Worm (Caenorhabditis elegans) whole organism, L4 larva: ENCODE measurements around the gene tdc-1.
A peak's percentile ranks its signal among the peaks of the same experiment; 100 is the strongest.
"Not testable (repeated sequence)": the region's sequence is repeated elsewhere in the genome, so short reads cannot be mapped to it uniquely, and the experiment has no call there.

Source experiments
- F26F4.8 ChIP-seq: fragments of 200-800 bp; sonication (Bioruptor generic); conservative IDR thresholded peaks from 2 replicates; pipeline ENCODE4 v1.3.6; 2022; ENCODE audit warnings: missing genetic modification characterization, missing compliant biosample characterization
- R02D3.7 ChIP-seq: fragments of 150-350 bp; sonication (generic microtip); optimal IDR thresholded peaks from 3 replicates; lab custom pipeline; 2014; ENCODE audit warnings: missing biosample characterization, missing genetic modification characterization
- Y105C5A.15 ChIP-seq: fragments of 200-800 bp; sonication (Bioruptor generic); IDR thresholded peaks from 2 replicates; pipeline ENCODE4 v1.3.6; 2022; ENCODE audit warnings: missing genetic modification characterization, missing compliant biosample characterization
- Y48G9A.11 ChIP-seq: fragments of 200-800 bp; sonication (Bioruptor generic); IDR thresholded peaks from 2 replicates; pipeline ENCODE4 v1.3.6; 2022; ENCODE audit warnings: missing genetic modification reagents, missing genetic modification characterization, missing compliant biosample characterization
- Y75B8A.6 ChIP-seq: fragments of 200-800 bp; sonication (Bioruptor generic); IDR thresholded peaks from 2 replicates; pipeline ENCODE4 v1.3.6; 2022; ENCODE audit warnings: missing genetic modification reagents, missing genetic modification characterization, missing compliant biosample characterization
- aha-1 ChIP-seq: fragments of 150-350 bp; peaks from one replicate; lab custom pipeline; 2014; ENCODE audit warnings: missing biosample characterization, missing genetic modification characterization
- aly-2 ChIP-seq: sonication (generic microtip); optimal IDR thresholded peaks from 2 replicates; lab custom pipeline; 2018; ENCODE audit warnings: missing biosample characterization, missing genetic modification characterization
- ama-1 ChIP-seq: fragments of 150-350 bp; optimal IDR thresholded peaks from 2 replicates; lab custom pipeline; 2014; ENCODE audit warnings: inconsistent platforms, mixed read lengths
- ceh-32 ChIP-seq: sonication (generic microtip); optimal IDR thresholded peaks from 2 replicates; lab custom pipeline; 2016; ENCODE audit warnings: mild to moderate bottlenecking, missing genetic modification characterization, missing compliant biosample characterization; ENCODE audit not compliant: poor library complexity
- ctbp-1 ChIP-seq: fragments of 200-800 bp; sonication (Bioruptor generic); IDR thresholded peaks from 2 replicates; pipeline ENCODE4 v1.3.6; 2022; ENCODE audit warnings: missing genetic modification reagents, missing genetic modification characterization, missing compliant biosample characterization
- daf-16 ChIP-seq, 3 experiments: sonication (generic microtip); optimal IDR thresholded peaks; 2 replicates each; lab custom pipeline; 2016 to 2017; ENCODE audit warnings: missing genetic modification characterization in 3 of 3, missing genetic modification reagents in 3 of 3, mild to moderate bottlenecking in 2 of 3, missing compliant biosample characterization in 2 of 3, missing biosample characterization in 1 of 3, moderate library complexity in 1 of 3
- dmd-6 ChIP-seq: fragments of 200-800 bp; sonication (Bioruptor generic); IDR thresholded peaks from 2 replicates; pipeline ENCODE4 v1.3.6; 2022; ENCODE audit warnings: missing genetic modification reagents, missing genetic modification characterization, missing compliant biosample characterization
- dmd-9 ChIP-seq: fragments of 200-800 bp; sonication (Bioruptor generic); IDR thresholded peaks from 2 replicates; pipeline ENCODE4 v1.3.6; 2022; ENCODE audit warnings: missing genetic modification reagents, missing genetic modification characterization, missing compliant biosample characterization
- fkh-10 ChIP-seq: fragments of 150-350 bp; optimal IDR thresholded peaks from 2 replicates; lab custom pipeline; 2014; ENCODE audit warnings: missing biosample characterization, missing genetic modification reagents, missing genetic modification characterization
- lim-7 ChIP-seq: fragments of 200-800 bp; sonication (Bioruptor generic); IDR thresholded peaks from 2 replicates; pipeline ENCODE4 v1.3.6; 2022; ENCODE audit warnings: missing genetic modification characterization, missing compliant biosample characterization
- lin-39 ChIP-seq: fragments of 150-350 bp; optimal IDR thresholded peaks from 2 replicates; lab custom pipeline; 2014; ENCODE audit warnings: missing biosample characterization, missing genetic modification reagents, missing genetic modification characterization
- lsy-2 ChIP-seq, 2 experiments: fragments of 150-350 bp in 1 of 2; sonication (generic microtip) in 1 of 2; optimal IDR thresholded peaks; 2 replicates each; lab custom pipeline; 2014 to 2017; ENCODE audit warnings: missing biosample characterization in 2 of 2, missing genetic modification characterization in 2 of 2
- madf-9 ChIP-seq: fragments of 200-800 bp; sonication (Bioruptor generic); conservative IDR thresholded peaks from 2 replicates; pipeline ENCODE4 v1.3.6; 2022; ENCODE audit warnings: missing genetic modification reagents, missing genetic modification characterization, missing compliant biosample characterization
- mep-1 ChIP-seq: fragments of 150-350 bp; sonication (generic microtip); optimal IDR thresholded peaks from 3 replicates; lab custom pipeline; 2014; ENCODE audit warnings: missing biosample characterization, missing genetic modification characterization
- nhr-11 ChIP-seq: fragments of 150-350 bp; optimal IDR thresholded peaks from 2 replicates; lab custom pipeline; 2014; ENCODE audit warnings: missing biosample characterization, missing genetic modification characterization
- nhr-237 ChIP-seq: sonication (generic microtip); optimal IDR thresholded peaks from 2 replicates; lab custom pipeline; 2017; ENCODE audit warnings: missing biosample characterization, missing genetic modification characterization
- nhr-25 ChIP-seq: sonication (generic microtip); optimal IDR thresholded peaks from 2 replicates; lab custom pipeline; 2017; ENCODE audit warnings: missing genetic modification characterization, mild to moderate bottlenecking, missing compliant biosample characterization, antibody characterized with exemption, moderate library complexity, borderline replicate concordance; ENCODE audit not compliant: insufficient read depth
- nhr-42 ChIP-seq: fragments of 200-800 bp; sonication (Bioruptor generic); IDR thresholded peaks from 2 replicates; pipeline ENCODE4 v1.3.6; 2022; ENCODE audit warnings: missing genetic modification characterization, missing compliant biosample characterization
- nhr-48 ChIP-seq: sonication (generic microtip); optimal IDR thresholded peaks from 2 replicates; lab custom pipeline; 2016; ENCODE audit warnings: mild to moderate bottlenecking, missing genetic modification characterization, missing compliant biosample characterization
- nhr-6 ChIP-seq: fragments of 150-350 bp; optimal IDR thresholded peaks from 2 replicates; lab custom pipeline; 2014; ENCODE audit warnings: missing biosample characterization, missing genetic modification characterization
- nhr-77 ChIP-seq: fragments of 150-350 bp; optimal IDR thresholded peaks from 2 replicates; lab custom pipeline; 2014; ENCODE audit warnings: missing biosample characterization, missing genetic modification characterization
- pqm-1 ChIP-seq: sonication (generic microtip); optimal IDR thresholded peaks from 2 replicates; lab custom pipeline; 2017; ENCODE audit warnings: missing biosample characterization, missing genetic modification characterization
- tag-97 ChIP-seq: fragments of 200-800 bp; sonication (Bioruptor generic); IDR thresholded peaks from 2 replicates; pipeline ENCODE4 v1.3.6; 2022; ENCODE audit warnings: missing genetic modification characterization, missing compliant biosample characterization
- unc-62 ChIP-seq, 3 experiments: fragments of 150-350 bp in 1 of 3; sonication (generic microtip); optimal IDR thresholded peaks in 2 of 3; peaks in 1 of 3; 1 replicate in 1 of 3; 2 replicates in 2 of 3; lab custom pipeline; 2014 to 2017; ENCODE audit warnings: missing biosample characterization in 3 of 3, missing genetic modification characterization in 3 of 3, missing genetic modification reagents in 3 of 3, missing genotype in 1 of 3
- zip-11 ChIP-seq: fragments of 200-800 bp; sonication (Bioruptor generic); IDR thresholded peaks from 2 replicates; pipeline ENCODE4 v1.3.6; 2022; ENCODE audit warnings: missing genetic modification characterization, missing compliant biosample characterization

Gene tdc-1

DNA sequence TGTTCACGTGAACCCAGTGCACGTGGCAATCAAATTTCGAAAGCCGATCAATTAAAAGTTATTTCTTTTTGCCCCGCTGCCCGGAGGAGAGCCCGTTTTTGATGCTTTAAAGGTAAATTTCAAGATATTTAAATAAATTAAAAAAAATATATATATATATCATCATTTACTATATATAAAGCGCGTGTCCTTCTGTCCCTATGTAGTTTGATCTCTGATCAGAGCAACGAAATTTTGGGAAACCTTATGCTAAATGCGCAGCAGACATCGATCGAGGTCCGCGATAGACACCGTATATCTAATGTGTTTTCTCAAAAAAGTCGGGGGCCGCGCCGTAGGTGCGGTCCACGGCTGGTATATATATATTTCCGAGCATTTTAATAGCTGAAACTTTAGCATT lies 15.4 kb downstream of the tdc-1 start:
- TF ChIP-seq lsy-2 (tag; optimal IDR thresholded peaks at IDR 0.05; lab: Kevin White, UChicago), result peak in 1 of 2 experiments; percentile 16
- peak in 1 of 2 experiments; percentile 18 for TF ChIP-seq daf-16 (GFP tag; optimal IDR thresholded peaks at IDR 0.05; lab: Kevin White, UChicago)
- not testable (repeated sequence) for TF ChIP-seq daf-16 (tag; optimal IDR thresholded peaks at IDR 0.05; lab: Kevin White, UChicago)

DNA sequence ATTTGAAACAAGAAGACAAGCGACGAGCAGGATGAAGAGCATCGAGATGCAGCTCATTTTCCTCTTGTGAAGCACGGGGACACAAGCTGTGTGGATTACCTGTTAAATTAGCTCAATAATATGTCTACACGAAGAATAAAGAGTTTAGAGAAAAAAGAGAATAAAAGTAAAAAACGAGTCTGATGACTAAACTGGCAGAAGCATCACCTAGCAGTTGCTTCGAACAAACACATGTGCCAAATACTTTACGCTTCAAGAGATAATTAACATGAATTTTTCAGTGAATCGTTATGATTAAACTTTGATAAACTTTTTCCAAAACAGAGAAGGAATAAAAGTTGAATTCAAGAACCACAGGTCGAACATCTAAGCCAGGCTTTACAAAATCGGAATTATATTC lies 24.9 kb downstream of the tdc-1 start, which contains the start of gene nlp-55:
nlp-55 (minus strand) TSS at position 101 of the 400 bp plus-strand sequence.
- TF ChIP-seq lin-39 (no peak), Y48G9A.11 (GFP tag; lab: Robert Waterston, UW) (no peak), nhr-42 (GFP tag; lab: Robert Waterston, UW) (no peak)
- TF ChIP-seq, all 104 proteins: peak for 0

DNA sequence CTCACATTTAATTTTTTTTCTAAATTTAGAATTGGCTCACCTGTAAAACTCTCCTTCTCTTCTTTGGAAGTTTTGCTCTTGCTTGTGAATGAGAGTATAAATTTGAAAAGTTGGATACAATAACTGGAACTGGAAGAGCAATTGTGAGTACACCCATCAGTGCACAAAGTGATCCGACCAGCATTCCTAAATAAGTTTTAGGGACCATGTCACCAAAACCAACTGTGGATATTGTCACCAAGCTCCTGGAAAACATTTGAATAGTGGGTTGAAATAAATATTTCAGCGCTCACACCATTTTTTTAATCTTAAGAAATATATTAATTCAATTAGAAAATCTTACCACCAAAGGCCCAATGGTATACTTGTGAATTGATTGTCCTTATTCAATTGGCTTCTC lies 37.9 kb downstream of the tdc-1 start:
- TF ChIP-seq nhr-11 (tag; lab: Kevin White, UChicago), result no peak
- TF ChIP-seq aha-1, result peak; percentile 97
- TF ChIP-seq unc-62 (GFP tag; optimal IDR thresholded peaks at IDR 0.05 in 1 of 2; lab: Kevin White, UChicago), result peak in 1 of 2 experiments; percentile 79
- no peak for TF ChIP-seq unc-62 (tag; optimal IDR thresholded peaks at IDR 0.05; lab: Kevin White, UChicago)
- TF ChIP-seq ceh-32 (tag; lab: Kevin White, UChicago), result no peak
- no peak for TF ChIP-seq nhr-48 (tag; lab: Kevin White, UChicago)
- TF ChIP-seq, all 104 proteins: peak for 2

DNA sequence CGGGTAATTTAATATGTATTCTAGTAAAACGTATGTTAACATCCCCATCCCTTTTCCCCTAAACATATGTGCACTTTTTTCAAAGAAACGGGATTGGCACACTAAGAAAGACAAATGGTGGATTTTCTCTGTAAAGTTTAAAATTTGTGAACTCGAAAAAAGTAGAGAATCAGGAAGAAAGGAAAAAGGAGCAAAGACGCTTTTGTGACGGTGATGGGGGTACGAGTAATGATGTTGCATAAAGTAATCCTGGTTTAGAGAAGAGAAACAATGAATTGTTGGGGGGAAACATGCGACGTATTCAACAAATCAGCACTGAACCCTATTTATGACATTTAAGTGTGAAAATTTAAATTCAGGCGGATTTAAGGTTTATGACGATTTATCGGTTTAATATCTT lies 41.1 kb downstream of the tdc-1 start:
- TF ChIP-seq aly-2 (tag; lab: Kevin White, UChicago), result no peak
- TF ChIP-seq mep-1 (tag; lab: Kevin White, UChicago), result no peak
- no peak for TF ChIP-seq lim-7 (GFP tag; lab: Robert Waterston, UW)
- TF ChIP-seq unc-62 (GFP tag; optimal IDR thresholded peaks at IDR 0.05 in 1 of 2; lab: Kevin White, UChicago), result peak in 1 of 2 experiments; percentile 67
- TF ChIP-seq unc-62 (tag; optimal IDR thresholded peaks at IDR 0.05; lab: Kevin White, UChicago), result no peak

DNA sequence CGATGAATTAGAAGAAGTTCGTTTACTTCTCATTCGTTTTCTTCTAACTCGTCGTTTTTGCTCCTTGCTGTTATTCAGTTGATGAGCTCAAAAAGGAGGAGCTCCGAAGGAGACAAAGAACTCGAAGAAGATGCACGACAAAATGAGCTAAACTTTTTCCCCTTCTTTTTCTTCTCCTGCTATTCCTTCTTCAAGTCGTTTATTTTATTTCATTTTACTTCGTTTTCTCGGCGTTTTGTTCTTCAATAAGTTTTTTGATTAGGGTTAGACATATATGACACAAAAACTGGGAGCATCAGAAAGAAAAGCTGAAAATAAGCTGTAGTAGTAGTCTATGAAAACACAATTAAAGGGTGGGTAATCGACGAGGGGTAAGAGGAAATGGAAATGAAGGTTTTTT lies 41.6 kb downstream of the tdc-1 start:
- TF ChIP-seq Y105C5A.15 (GFP tag; lab: Robert Waterston, UW), result no peak
- TF ChIP-seq zip-11, result no peak
- no peak for TF ChIP-seq aly-2 (tag; lab: Kevin White, UChicago)
- peak; percentile 67 for TF ChIP-seq fkh-10 (GFP tag; lab: Kevin White, UChicago)
- TF ChIP-seq lin-39, result no peak
- TF ChIP-seq unc-62 (GFP tag; optimal IDR thresholded peaks at IDR 0.05 in 1 of 2; lab: Kevin White, UChicago), result no peak
- TF ChIP-seq unc-62 (tag; optimal IDR thresholded peaks at IDR 0.05; lab: Kevin White, UChicago), result no peak
- TF ChIP-seq dmd-9, result no peak

DNA sequence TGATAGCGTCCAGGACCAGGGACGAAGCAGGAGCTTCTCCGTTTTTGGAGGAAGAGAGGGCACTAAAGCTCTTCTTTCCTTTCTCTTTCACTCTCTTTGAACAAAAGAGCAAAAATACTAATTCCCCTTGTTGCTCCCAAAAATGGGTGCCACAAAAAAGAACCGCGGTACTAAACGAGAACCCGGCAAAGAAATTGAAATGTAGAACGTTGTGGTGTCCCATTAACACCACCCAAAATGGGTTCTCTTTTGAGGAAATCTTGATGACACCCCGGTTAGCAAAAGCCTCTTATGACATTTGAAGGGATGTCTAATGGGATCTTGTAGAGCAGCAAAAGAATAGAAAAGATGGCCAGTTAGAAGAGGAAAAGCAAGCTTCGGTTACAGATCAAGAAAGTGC lies 44.4 kb downstream of the tdc-1 start:
- TF ChIP-seq madf-9 (no peak), aha-1 (peak; percentile 91), unc-62 (GFP tag; optimal IDR thresholded peaks at IDR 0.05 in 1 of 2; lab: Kevin White, UChicago) (peak in 1 of 2 experiments; percentile 30), unc-62 (tag; optimal IDR thresholded peaks at IDR 0.05; lab: Kevin White, UChicago) (no peak), pqm-1 (no peak)

DNA sequence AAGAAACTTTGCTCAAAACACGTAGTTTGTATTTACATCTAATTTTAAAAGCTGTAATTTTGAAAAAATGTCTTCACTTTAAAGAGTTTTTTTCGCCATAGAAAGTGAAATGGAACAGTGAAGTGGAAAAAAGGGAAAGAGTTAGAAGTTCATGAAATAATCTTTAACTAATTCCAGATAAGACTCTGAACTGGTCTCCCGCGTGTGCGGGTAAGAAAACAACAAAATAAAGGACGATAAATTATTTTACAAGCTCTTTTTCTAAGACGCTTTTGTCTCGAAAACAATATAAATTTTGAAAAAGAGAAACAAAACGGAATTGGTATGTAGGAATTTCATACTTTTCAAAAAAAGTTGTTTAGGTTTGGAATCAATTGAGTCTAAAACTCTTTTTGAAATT lies 46.3 kb downstream of the tdc-1 start:
- TF ChIP-seq unc-62 (GFP tag; optimal IDR thresholded peaks at IDR 0.05 in 1 of 2; lab: Kevin White, UChicago) (peak in 1 of 2 experiments; percentile 77), unc-62 (tag; optimal IDR thresholded peaks at IDR 0.05; lab: Kevin White, UChicago) (no peak), nhr-6 (tag; lab: Kevin White, UChicago) (no peak)

DNA sequence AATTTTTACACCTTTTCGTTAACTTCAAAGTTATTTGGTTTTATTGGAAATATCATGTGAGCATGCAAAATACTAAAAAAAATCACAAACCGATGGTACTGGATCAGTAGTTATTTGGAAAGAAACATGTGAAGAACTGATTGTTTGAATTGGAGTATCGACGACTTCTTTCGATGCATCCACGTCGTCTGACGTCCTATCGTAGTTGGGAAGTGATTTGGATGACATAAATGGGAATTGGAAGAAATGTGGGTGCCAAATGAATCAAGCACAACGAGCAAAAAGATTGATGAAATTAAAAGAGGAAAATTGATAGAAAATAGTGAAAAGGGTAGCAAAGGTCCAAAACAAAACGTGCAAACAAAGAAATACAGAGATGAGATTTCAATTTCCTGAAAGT lies 50.8 kb downstream of the tdc-1 start, which contains the start of gene shw-1:
shw-1 (minus strand) TSS at position 228 of the 400 bp plus-strand sequence.
- TF ChIP-seq F26F4.8 (GFP tag; lab: Robert Waterston, UW) (no peak), ctbp-1 (no peak), aha-1 (peak; percentile 55), R02D3.7 (tag; lab: Kevin White, UChicago) (no peak), ama-1 (lab: Kevin White, UChicago) (no peak), unc-62 (GFP tag; optimal IDR thresholded peaks at IDR 0.05 in 1 of 2; lab: Kevin White, UChicago) (peak in 1 of 2 experiments; percentile 78), unc-62 (tag; optimal IDR thresholded peaks at IDR 0.05; lab: Kevin White, UChicago) (no peak), dmd-6 (GFP tag; lab: Robert Waterston, UW) (no peak), tag-97 (GFP tag; lab: Robert Waterston, UW) (no peak), lsy-2 (tag; optimal IDR thresholded peaks at IDR 0.05; lab: Kevin White, UChicago) (no peak), ceh-32 (tag; lab: Kevin White, UChicago) (no peak), nhr-237 (tag; lab: Kevin White, UChicago) (no peak), fkh-10 (GFP tag; lab: Kevin White, UChicago) (no peak), nhr-77 (tag; lab: Kevin White, UChicago) (no peak), Y105C5A.15 (GFP tag; lab: Robert Waterston, UW) (no peak), nhr-25 (tag; lab: Kevin White, UChicago) (no peak), Y75B8A.6 (no peak)
